Worm (Caenorhabditis elegans) whole organism, mixed stage, embryonic: ENCODE data around the gene gly-7.

Experiments used
- M03D4.4 ChIP-seq: sonication (generic microtip); optimal IDR thresholded peaks from 2 replicates; lab custom pipeline; 2017; ENCODE audit warnings: mild to moderate bottlenecking, missing genetic modification characterization, missing compliant biosample characterization
- bed-3 ChIP-seq: fragments of 200-800 bp; sonication (Bioruptor generic); optimal IDR thresholded peaks from 3 replicates; lab custom pipeline; 2018; ENCODE audit warnings: mild to moderate bottlenecking, missing genetic modification characterization, moderate library complexity, missing compliant biosample characterization
- blmp-1 ChIP-seq: fragments of 150-350 bp; optimal IDR thresholded peaks from 2 replicates; lab custom pipeline; 2014; ENCODE audit warnings: missing biosample characterization, missing genetic modification characterization
- ceh-39 ChIP-seq: fragments of 150-350 bp; optimal IDR thresholded peaks from 2 replicates; lab custom pipeline; 2014; ENCODE audit warnings: missing biosample characterization, missing genetic modification characterization
- ceh-43 ChIP-seq: fragments of 200-800 bp; sonication (Bioruptor generic); optimal IDR thresholded peaks from 2 replicates; lab custom pipeline; 2018; ENCODE audit warnings: mild to moderate bottlenecking, missing genetic modification characterization, moderate library complexity, missing compliant biosample characterization
- ceh-83 ChIP-seq: fragments of 200-800 bp; sonication (Bioruptor generic); optimal IDR thresholded peaks from 2 replicates; lab custom pipeline; 2018; ENCODE audit warnings: mild to moderate bottlenecking, missing genetic modification characterization, missing compliant biosample characterization
- ces-1 ChIP-seq: fragments of 150-350 bp; optimal IDR thresholded peaks from 2 replicates; lab custom pipeline; 2014; ENCODE audit warnings: missing biosample characterization, missing genetic modification reagents, missing genetic modification characterization
- cnd-1 ChIP-seq: fragments of 200-800 bp; sonication (Bioruptor generic); optimal IDR thresholded peaks from 2 replicates; lab custom pipeline; 2018; ENCODE audit warnings: mild to moderate bottlenecking, missing genetic modification characterization, missing compliant biosample characterization
- drap-1 ChIP-seq: fragments of 200-800 bp; sonication (Bioruptor generic); optimal IDR thresholded peaks from 3 replicates; lab custom pipeline; 2018; ENCODE audit warnings: mild to moderate bottlenecking, missing genetic modification characterization, missing compliant biosample characterization
- elt-3 ChIP-seq: fragments of 150-350 bp; optimal IDR thresholded peaks from 2 replicates; lab custom pipeline; 2014; ENCODE audit warnings: missing biosample characterization, missing genetic modification characterization
- flh-1 ChIP-seq: fragments of 200-800 bp; sonication (Bioruptor generic); optimal IDR thresholded peaks from 2 replicates; lab custom pipeline; 2018; ENCODE audit warnings: mild to moderate bottlenecking, missing genetic modification characterization, moderate library complexity, missing compliant biosample characterization
- ham-2 ChIP-seq: fragments of 200-800 bp; sonication (Bioruptor generic); optimal IDR thresholded peaks from 2 replicates; lab custom pipeline; 2018; ENCODE audit warnings: mild to moderate bottlenecking, missing genetic modification characterization, missing compliant biosample characterization
- hlh-1 ChIP-seq: fragments of 150-350 bp; optimal IDR thresholded peaks from 2 replicates; lab custom pipeline; 2014; ENCODE audit warnings: missing biosample characterization, missing genetic modification reagents, missing genetic modification characterization
- lin-13 ChIP-seq: fragments of 150-350 bp; optimal IDR thresholded peaks from 2 replicates; lab custom pipeline; 2014; ENCODE audit warnings: missing biosample characterization, missing genetic modification characterization
- lin-32 ChIP-seq: fragments of 200-800 bp; sonication (Bioruptor generic); optimal IDR thresholded peaks from 2 replicates; lab custom pipeline; 2018; ENCODE audit warnings: mild to moderate bottlenecking, missing genetic modification characterization, missing compliant biosample characterization
- lsy-2 ChIP-seq: fragments of 150-350 bp; optimal IDR thresholded peaks from 2 replicates; lab custom pipeline; 2014; ENCODE audit warnings: missing biosample characterization, missing genetic modification characterization
- mab-5 ChIP-seq: fragments of 150-350 bp; optimal IDR thresholded peaks from 2 replicates; lab custom pipeline; 2014; ENCODE audit warnings: missing biosample characterization, missing genetic modification characterization
- mep-1 ChIP-seq: fragments of 150-350 bp; optimal IDR thresholded peaks from 2 replicates; lab custom pipeline; 2017; ENCODE audit warnings: missing biosample characterization, missing genetic modification reagents, missing genetic modification characterization, inconsistent platforms
- mls-2 ChIP-seq: sonication (generic microtip); optimal IDR thresholded peaks from 2 replicates; lab custom pipeline; 2016; ENCODE audit warnings: mild to moderate bottlenecking, missing genetic modification characterization, moderate library complexity, missing compliant biosample characterization
- nhr-12 ChIP-seq: fragments of 150-350 bp; optimal IDR thresholded peaks from 2 replicates; lab custom pipeline; 2014; ENCODE audit warnings: missing biosample characterization, missing genetic modification characterization
- nhr-2 ChIP-seq: fragments of 150-350 bp; optimal IDR thresholded peaks from 2 replicates; lab custom pipeline; 2014; ENCODE audit warnings: missing biosample characterization, missing genetic modification characterization
- nhr-237 ChIP-seq: fragments of 150-350 bp; optimal IDR thresholded peaks from 2 replicates; lab custom pipeline; 2014; ENCODE audit warnings: missing biosample characterization, missing genetic modification characterization
- pha-4 ChIP-seq: fragments of 150-350 bp; optimal IDR thresholded peaks from 2 replicates; lab custom pipeline; 2018; ENCODE audit warnings: missing biosample characterization, missing genetic modification reagents, missing genetic modification characterization
- snpc-4 ChIP-seq: fragments of 150-350 bp; optimal IDR thresholded peaks from 2 replicates; lab custom pipeline; 2014; ENCODE audit warnings: missing biosample characterization, missing genetic modification characterization
- sptf-1 ChIP-seq: sonication (generic microtip); optimal IDR thresholded peaks from 2 replicates; lab custom pipeline; 2017; ENCODE audit warnings: mild to moderate bottlenecking, missing genetic modification characterization, moderate library complexity, missing compliant biosample characterization
- tbx-8 ChIP-seq: fragments of 200-800 bp; sonication (Bioruptor generic); optimal IDR thresholded peaks from 2 replicates; lab custom pipeline; 2018; ENCODE audit warnings: mild to moderate bottlenecking, missing genetic modification characterization, moderate library complexity, missing compliant biosample characterization
- unc-120 ChIP-seq: sonication (generic microtip); optimal IDR thresholded peaks from 2 replicates; lab custom pipeline; 2017; ENCODE audit warnings: missing genetic modification characterization, missing compliant biosample characterization; ENCODE audit not compliant: poor library complexity, severe bottlenecking
- unc-39 ChIP-seq: fragments of 150-350 bp; optimal IDR thresholded peaks from 2 replicates; lab custom pipeline; 2014; ENCODE audit warnings: missing biosample characterization, missing genetic modification characterization
- unc-62 ChIP-seq: fragments of 150-350 bp; optimal IDR thresholded peaks from 2 replicates; lab custom pipeline; 2014; ENCODE audit warnings: missing biosample characterization, missing genetic modification reagents, missing genetic modification characterization
- zip-8 ChIP-seq: fragments of 150-350 bp; optimal IDR thresholded peaks from 2 replicates; lab custom pipeline; 2014; ENCODE audit warnings: missing biosample characterization, missing genetic modification characterization
- ztf-11 ChIP-seq: fragments of 150-350 bp; optimal IDR thresholded peaks from 2 replicates; lab custom pipeline; 2014; ENCODE audit warnings: missing biosample characterization, missing genetic modification characterization

Gene gly-7

DNA sequence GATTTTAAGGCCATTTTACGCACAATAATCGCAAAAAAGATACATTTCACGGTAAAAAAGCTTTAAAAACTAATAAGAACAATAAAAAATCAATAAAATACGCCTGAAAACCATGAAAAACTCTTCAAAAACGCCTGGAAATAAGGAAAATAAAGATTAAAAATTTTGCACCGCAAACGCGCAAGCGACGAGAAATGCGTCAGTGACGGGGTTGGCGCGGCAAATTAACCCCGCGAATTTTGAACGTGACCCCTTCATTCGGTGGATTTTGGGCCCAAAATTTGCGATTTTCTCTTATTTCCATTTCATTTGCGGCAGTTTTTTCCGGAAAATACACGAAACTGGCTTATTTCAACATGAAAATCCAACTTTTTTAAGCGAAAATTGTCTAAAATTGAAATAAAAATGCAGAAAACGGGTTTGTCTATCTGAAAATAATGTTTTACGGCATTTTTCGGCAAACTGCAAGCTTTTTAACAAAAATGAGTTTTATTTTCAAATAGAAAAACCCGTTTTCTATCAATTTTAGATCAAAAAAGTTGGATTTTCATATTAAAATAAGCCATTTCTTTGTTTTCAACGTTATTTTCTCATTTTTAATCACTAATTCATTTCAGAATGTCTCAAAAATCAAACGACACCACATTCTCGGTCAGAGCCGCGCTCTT lies 47.6 kb upstream of the gly-7 start, which contains the start of gene knl-3:
Gene knl-3, plus strand, starts transcription at position 618 of the 668 bp plus-strand sequence.
- TF ChIP-seq unc-62 (GFP tag; lab: Kevin White, UChicago): peak; percentile 28
- TF ChIP-seq ham-2 (GFP tag; lab: Kevin White, UChicago): peak; percentile 23
- TF ChIP-seq bed-3 (GFP tag; lab: Kevin White, UChicago): peak; percentile 54
- peak; percentile 89 for TF ChIP-seq mep-1
- peak; percentile 85 for TF ChIP-seq mls-2 (tag; lab: Kevin White, UChicago)
- TF ChIP-seq ceh-39 (tag; lab: Kevin White, UChicago): peak; percentile 66
- TF ChIP-seq nhr-237 (tag; lab: Kevin White, UChicago): peak; percentile 83
- peak; percentile 20 for TF ChIP-seq blmp-1 (tag; lab: Kevin White, UChicago)
- TF ChIP-seq tbx-8 (GFP tag; lab: Kevin White, UChicago): peak; percentile 52
- no peak for TF ChIP-seq snpc-4 (tag; lab: Kevin White, UChicago)
- no peak for TF ChIP-seq lin-32 (GFP tag; lab: Kevin White, UChicago)
- peak; percentile 92 for TF ChIP-seq sptf-1 (tag; lab: Kevin White, UChicago)
- no peak for TF ChIP-seq unc-39 (tag; lab: Kevin White, UChicago)
- peak; percentile 89 for TF ChIP-seq pha-4
- no peak for TF ChIP-seq flh-1
- peak; percentile 12 for TF ChIP-seq hlh-1
- TF ChIP-seq ceh-83: peak; percentile 72
- TF ChIP-seq ceh-43 (GFP tag; lab: Kevin White, UChicago): peak; percentile 54
- TF ChIP-seq ztf-11 (tag; lab: Kevin White, UChicago): peak; percentile 49
- TF ChIP-seq lin-13 (tag; lab: Kevin White, UChicago): peak; percentile 97
- peak; percentile 81 for TF ChIP-seq lsy-2
- TF ChIP-seq drap-1: peak; percentile 60
- peak; percentile 68 for TF ChIP-seq ces-1 (GFP tag; lab: Kevin White, UChicago)
- no peak for TF ChIP-seq nhr-2 (tag; lab: Kevin White, UChicago)
- TF ChIP-seq unc-120 (tag; lab: Kevin White, UChicago): peak; percentile 59
- TF ChIP-seq cnd-1 (tag; lab: Kevin White, UChicago): peak; percentile 77
- no peak for TF ChIP-seq zip-8 (tag; lab: Kevin White, UChicago)
- peak; percentile 80 for TF ChIP-seq M03D4.4 (tag; lab: Kevin White, UChicago)

DNA sequence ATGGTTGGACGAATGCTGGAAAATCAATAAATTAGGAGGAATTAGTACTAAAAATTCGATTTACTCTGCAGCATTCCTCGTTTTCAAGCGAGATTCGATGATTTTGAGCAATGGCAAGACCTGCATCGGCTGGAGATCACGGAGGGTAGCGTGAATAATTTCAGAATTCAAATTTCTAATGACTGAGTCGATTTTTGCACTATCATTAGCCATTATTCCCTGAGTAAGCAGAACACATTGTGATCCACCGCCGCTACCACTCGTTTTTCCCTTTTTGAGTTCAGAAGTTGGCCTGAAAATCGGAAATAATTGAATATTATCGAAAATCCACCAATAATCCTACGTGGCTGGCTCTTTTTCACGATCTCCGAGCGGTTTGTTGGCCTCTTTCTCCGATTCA lies 46.9 kb upstream of the gly-7 start:
- no peak for TF ChIP-seq ceh-83
- no peak for TF ChIP-seq tbx-8 (GFP tag; lab: Kevin White, UChicago)
- no peak for TF ChIP-seq mab-5 (tag; lab: Kevin White, UChicago)
- TF ChIP-seq nhr-2 (tag; lab: Kevin White, UChicago): no peak
- no peak for TF ChIP-seq zip-8 (tag; lab: Kevin White, UChicago)
- no peak for TF ChIP-seq mep-1
- TF ChIP-seq unc-62 (GFP tag; lab: Kevin White, UChicago): no peak
- TF ChIP-seq cnd-1 (tag; lab: Kevin White, UChicago): no peak
- TF ChIP-seq elt-3 (tag; lab: Kevin White, UChicago): no peak
- TF ChIP-seq, all 35 proteins: peak for 0

DNA sequence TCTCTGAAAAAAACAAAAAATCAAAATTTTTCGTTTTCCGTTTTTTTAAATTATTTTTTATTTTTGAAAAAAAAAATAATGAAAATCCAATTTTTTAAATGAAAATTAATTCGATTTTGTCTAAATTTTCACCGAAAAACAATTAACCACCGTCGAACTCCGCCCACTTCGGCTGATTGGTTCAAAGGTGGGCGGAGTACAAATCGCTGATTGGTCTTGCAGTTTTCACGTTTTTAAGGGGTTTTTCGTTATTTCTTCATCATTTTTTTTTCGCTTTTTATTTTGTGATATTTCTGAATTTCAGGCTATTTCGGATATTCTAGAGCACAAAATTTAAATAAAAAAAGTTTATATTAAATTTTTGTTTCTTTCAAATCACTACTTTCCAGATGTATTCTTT lies 43.9 kb upstream of the gly-7 start:
- TF ChIP-seq lin-32 (GFP tag; lab: Kevin White, UChicago) (no peak), ceh-43 (GFP tag; lab: Kevin White, UChicago) (no peak), zip-8 (tag; lab: Kevin White, UChicago) (no peak), nhr-2 (tag; lab: Kevin White, UChicago) (no peak), mls-2 (tag; lab: Kevin White, UChicago) (no peak), lin-13 (tag; lab: Kevin White, UChicago) (no peak), cnd-1 (tag; lab: Kevin White, UChicago) (no peak), hlh-1 (no peak), M03D4.4 (tag; lab: Kevin White, UChicago) (no peak), ceh-39 (tag; lab: Kevin White, UChicago) (no peak), bed-3 (GFP tag; lab: Kevin White, UChicago) (no peak), ham-2 (GFP tag; lab: Kevin White, UChicago) (no peak), nhr-12 (tag; lab: Kevin White, UChicago) (no peak)

DNA sequence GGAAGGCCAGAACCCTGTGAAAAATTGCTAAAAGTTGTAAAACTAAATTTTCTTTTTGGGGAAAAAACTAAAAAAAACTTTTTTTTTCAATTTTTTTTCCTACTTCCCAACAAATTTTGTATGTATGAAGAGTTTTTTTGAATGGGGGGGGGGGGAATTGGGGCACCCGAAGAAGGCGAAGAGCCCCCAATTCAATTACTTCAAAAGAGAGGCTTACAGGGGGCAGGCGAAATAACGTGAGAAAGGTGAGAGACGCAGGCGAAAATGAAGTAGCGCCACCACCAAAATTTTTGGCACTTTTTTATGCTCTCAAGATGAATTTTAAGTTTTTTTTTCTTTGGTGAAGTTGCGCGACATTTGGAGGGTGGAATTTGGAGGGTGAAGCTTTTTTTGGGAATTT lies 41.8 kb upstream of the gly-7 start:
- TF ChIP-seq ham-2 (GFP tag; lab: Kevin White, UChicago) (no peak), sptf-1 (tag; lab: Kevin White, UChicago) (no peak), elt-3 (tag; lab: Kevin White, UChicago) (no peak), ceh-83 (no peak), unc-39 (tag; lab: Kevin White, UChicago) (no peak), ces-1 (GFP tag; lab: Kevin White, UChicago) (peak; percentile 82)
